Fruit fly (Drosophila melanogaster) whole organism, embryonic: ENCODE measurements around the gene Gr5a.

Experiments used
- Blimp-1 ChIP-seq: fragments of 200-800 bp; sonication (Bioruptor generic); optimal IDR thresholded peaks from 3 replicates; lab custom pipeline; 2018; ENCODE audit warnings: missing biosample characterization, missing genetic modification characterization, mild to moderate bottlenecking, moderate library complexity, missing genetic modification reagents
- BtbVII ChIP-seq: fragments of 200-800 bp; sonication (Bioruptor generic); optimal IDR thresholded peaks from 3 replicates; lab custom pipeline; 2017; ENCODE audit warnings: missing biosample characterization, mild to moderate bottlenecking, missing genetic modification characterization
- CG10565 ChIP-seq: fragments of 200-800 bp; sonication (Bioruptor generic); optimal IDR thresholded peaks from 3 replicates; lab custom pipeline; 2016; ENCODE audit warnings: missing biosample characterization, mild to moderate bottlenecking, missing genetic modification characterization
- CG11398 ChIP-seq: fragments of 200-800 bp; sonication (Bioruptor generic); optimal IDR thresholded peaks from 2 replicates; lab custom pipeline; 2016; ENCODE audit warnings: missing biosample characterization, missing genetic modification characterization
- CG13287 ChIP-seq: fragments of 200-800 bp; sonication (Bioruptor generic); IDR thresholded peaks from 2 replicates; pipeline ENCODE4 v1.3.6; 2022; ENCODE audit warnings: missing biosample characterization, missing genetic modification characterization; ENCODE audit not compliant: partially characterized antibody
- CG13775 ChIP-seq: fragments of 200-800 bp; sonication (Bioruptor generic); optimal IDR thresholded peaks from 3 replicates; lab custom pipeline; 2017; ENCODE audit warnings: missing biosample characterization, mild to moderate bottlenecking, missing genetic modification characterization
- CG13894 ChIP-seq: fragments of 200-800 bp; sonication (Bioruptor generic); optimal IDR thresholded peaks from 3 replicates; lab custom pipeline; 2018; ENCODE audit warnings: missing biosample characterization, mild to moderate bottlenecking, missing genetic modification characterization, moderate library complexity
- CG14441 ChIP-seq: fragments of 200-800 bp; sonication (Bioruptor generic); IDR thresholded peaks from 2 replicates; pipeline ENCODE4 v1.3.6; 2022; ENCODE audit warnings: missing biosample characterization, missing genetic modification characterization
- CG14710 ChIP-seq: fragments of 200-800 bp; sonication (Bioruptor generic); optimal IDR thresholded peaks from 3 replicates; lab custom pipeline; 2019; ENCODE audit warnings: missing biosample characterization, mild to moderate bottlenecking, missing genetic modification characterization, moderate library complexity
- CG14860 ChIP-seq: fragments of 200-800 bp; sonication (Bioruptor generic); IDR thresholded peaks from 3 replicates; pipeline ENCODE4 v1.3.6; 2022; ENCODE audit warnings: missing biosample characterization, missing genetic modification characterization; ENCODE audit not compliant: partially characterized antibody
- CG15011 ChIP-seq: fragments of 200-800 bp; sonication (Bioruptor generic); optimal IDR thresholded peaks from 3 replicates; lab custom pipeline; 2018; ENCODE audit warnings: missing biosample characterization, mild to moderate bottlenecking, missing genetic modification characterization
- CG15601 ChIP-seq: fragments of 200-800 bp; sonication (Bioruptor generic); optimal IDR thresholded peaks from 3 replicates; lab custom pipeline; 2019; ENCODE audit warnings: missing biosample characterization, mild to moderate bottlenecking, missing genetic modification characterization, moderate library complexity
- CG1602 ChIP-seq: fragments of 200-800 bp; sonication (Bioruptor generic); optimal IDR thresholded peaks from 3 replicates; lab custom pipeline; 2016; ENCODE audit warnings: missing biosample characterization, missing genetic modification characterization
- CG17359 ChIP-seq: fragments of 200-800 bp; sonication (Bioruptor generic); optimal IDR thresholded peaks from 3 replicates; lab custom pipeline; 2018; ENCODE audit warnings: missing biosample characterization, mild to moderate bottlenecking, missing genetic modification characterization, moderate library complexity
- CG17361 ChIP-seq: fragments of 200-800 bp; sonication (Bioruptor generic); IDR thresholded peaks from 3 replicates; pipeline ENCODE4 v1.3.6; 2022; ENCODE audit warnings: missing biosample characterization, missing genetic modification characterization
- CG17912 ChIP-seq: fragments of 200-800 bp; sonication (Bioruptor generic); optimal IDR thresholded peaks from 2 replicates; lab custom pipeline; 2018; ENCODE audit warnings: missing biosample characterization, mild to moderate bottlenecking, missing genetic modification characterization
- CG2116 ChIP-seq: fragments of 200-800 bp; sonication (Bioruptor generic); optimal IDR thresholded peaks from 3 replicates; lab custom pipeline; 2018; ENCODE audit warnings: missing biosample characterization, mild to moderate bottlenecking, missing genetic modification characterization
- CG2199 ChIP-seq: fragments of 200-800 bp; sonication (Bioruptor generic); IDR thresholded peaks from 3 replicates; pipeline ENCODE4 v1.3.6; 2022; ENCODE audit warnings: missing biosample characterization, missing genetic modification characterization
- CG32767 ChIP-seq: fragments of 200-800 bp; sonication (Bioruptor generic); IDR thresholded peaks from 2 replicates; pipeline ENCODE4 v1.3.6; 2022; ENCODE audit warnings: missing biosample characterization, missing genetic modification characterization
- CG33557 ChIP-seq: fragments of 200-800 bp; sonication (Bioruptor generic); optimal IDR thresholded peaks from 2 replicates; lab custom pipeline; 2019; ENCODE audit warnings: missing biosample characterization, mild to moderate bottlenecking, missing genetic modification characterization, moderate library complexity
- CG3407 ChIP-seq: fragments of 200-800 bp; sonication (Bioruptor generic); optimal IDR thresholded peaks from 2 replicates; lab custom pipeline; 2018; ENCODE audit warnings: missing biosample characterization, mild to moderate bottlenecking, missing genetic modification characterization
- CG7786 ChIP-seq: fragments of 200-800 bp; sonication (Bioruptor generic); optimal IDR thresholded peaks from 2 replicates; lab custom pipeline; 2016; ENCODE audit warnings: missing biosample characterization, missing genetic modification characterization
- CG8089 ChIP-seq: fragments of 200-800 bp; sonication (Bioruptor generic); optimal IDR thresholded peaks from 3 replicates; lab custom pipeline; 2016; ENCODE audit warnings: missing biosample characterization, missing genetic modification characterization
- CG9876 ChIP-seq: fragments of 200-800 bp; sonication (Bioruptor generic); optimal IDR thresholded peaks from 2 replicates; lab custom pipeline; 2016; ENCODE audit warnings: missing biosample characterization, missing genetic modification characterization
- CoRest ChIP-seq: fragments of 200-800 bp; sonication (Bioruptor generic); optimal IDR thresholded peaks from 3 replicates; lab custom pipeline; 2018; ENCODE audit warnings: missing biosample characterization, mild to moderate bottlenecking, missing genetic modification characterization, moderate library complexity
- Elba2 ChIP-seq: fragments of 200-800 bp; sonication (Bioruptor generic); optimal IDR thresholded peaks from 3 replicates; lab custom pipeline; 2016; ENCODE audit warnings: missing biosample characterization, missing genetic modification characterization
- Ets97D ChIP-seq: fragments of 200-800 bp; sonication (Bioruptor generic); optimal IDR thresholded peaks from 3 replicates; lab custom pipeline; 2016; ENCODE audit warnings: missing biosample characterization, missing genetic modification characterization
- HLH54F ChIP-seq: fragments of 200-800 bp; sonication (Bioruptor generic); optimal IDR thresholded peaks from 3 replicates; lab custom pipeline; 2016; ENCODE audit warnings: missing biosample characterization, missing genetic modification characterization
- HLHmδ ChIP-seq: fragments of 200-800 bp; sonication (Bioruptor generic); optimal IDR thresholded peaks from 2 replicates; lab custom pipeline; 2018; ENCODE audit warnings: missing biosample characterization, mild to moderate bottlenecking, missing genetic modification characterization, moderate library complexity
- Hsf ChIP-seq: fragments of 200-800 bp; sonication (Bioruptor generic); optimal IDR thresholded peaks from 3 replicates; lab custom pipeline; 2016; ENCODE audit warnings: missing biosample characterization, missing genetic modification characterization
- Mes4 ChIP-seq: fragments of 200-800 bp; sonication (Bioruptor generic); optimal IDR thresholded peaks from 2 replicates; lab custom pipeline; 2016; ENCODE audit warnings: missing biosample characterization, missing genetic modification characterization
- Myb ChIP-seq: fragments of 200-800 bp; sonication (Bioruptor generic); optimal IDR thresholded peaks from 2 replicates; lab custom pipeline; 2016; ENCODE audit warnings: missing biosample characterization, missing genetic modification characterization
- Optix ChIP-seq: fragments of 200-800 bp; sonication (Bioruptor generic); IDR thresholded peaks from 3 replicates; pipeline ENCODE4 v1.3.6; 2022; ENCODE audit warnings: missing biosample characterization, missing genetic modification characterization
- Pdp1 ChIP-seq, 2 experiments: fragments of 200-800 bp; sonication (Bioruptor generic); optimal IDR thresholded peaks; 3 replicates each; lab custom pipeline; 2016; ENCODE audit warnings: missing biosample characterization in 2 of 2, missing genetic modification characterization in 2 of 2, mild to moderate bottlenecking in 1 of 2, moderate library complexity in 1 of 2
- Rfx ChIP-seq: fragments of 200-800 bp; sonication (Bioruptor generic); IDR thresholded peaks from 2 replicates; pipeline ENCODE4 v1.3.6; 2022; ENCODE audit warnings: missing biosample characterization, missing genetic modification characterization
- Six4 ChIP-seq: fragments of 200-800 bp; sonication (Bioruptor generic); optimal IDR thresholded peaks from 2 replicates; lab custom pipeline; 2016; ENCODE audit warnings: missing biosample characterization, missing genetic modification characterization
- bigmax ChIP-seq: fragments of 200-800 bp; sonication (Bioruptor generic); optimal IDR thresholded peaks from 2 replicates; lab custom pipeline; 2018; ENCODE audit warnings: missing biosample characterization, mild to moderate bottlenecking, missing genetic modification characterization
- bsh ChIP-seq, 2 experiments: fragments of 200-800 bp; sonication (Bioruptor generic); optimal IDR thresholded peaks; 2 replicates each; lab custom pipeline; 2017 to 2018; ENCODE audit warnings: mild to moderate bottlenecking in 2 of 2, missing biosample characterization in 2 of 2, missing genetic modification characterization in 2 of 2, moderate library complexity in 1 of 2
- crc ChIP-seq: fragments of 200-800 bp; sonication (Bioruptor generic); optimal IDR thresholded peaks from 2 replicates; lab custom pipeline; 2016; ENCODE audit warnings: missing biosample characterization, missing genetic modification characterization
- da ChIP-seq: fragments of 200-800 bp; sonication (Bioruptor generic); optimal IDR thresholded peaks from 2 replicates; lab custom pipeline; 2016; ENCODE audit warnings: missing biosample characterization, missing genetic modification characterization
- dmrt99B ChIP-seq: fragments of 200-800 bp; sonication (Bioruptor generic); optimal IDR thresholded peaks from 2 replicates; lab custom pipeline; 2018; ENCODE audit warnings: missing biosample characterization, mild to moderate bottlenecking, missing genetic modification characterization, moderate library complexity
- jing ChIP-seq: fragments of 200-800 bp; sonication (Bioruptor generic); optimal IDR thresholded peaks from 2 replicates; lab custom pipeline; 2018; ENCODE audit warnings: missing biosample characterization, mild to moderate bottlenecking, missing genetic modification characterization
- schlank ChIP-seq: fragments of 200-800 bp; sonication (Bioruptor generic); optimal IDR thresholded peaks from 2 replicates; lab custom pipeline; 2018; ENCODE audit warnings: missing biosample characterization, mild to moderate bottlenecking, missing genetic modification characterization
- scrt ChIP-seq: fragments of 200-800 bp; sonication (Bioruptor generic); optimal IDR thresholded peaks from 2 replicates; lab custom pipeline; 2018; ENCODE audit warnings: missing biosample characterization, mild to moderate bottlenecking, missing genetic modification characterization, moderate library complexity
- stwl ChIP-seq: fragments of 200-800 bp; sonication (Bioruptor generic); optimal IDR thresholded peaks from 3 replicates; lab custom pipeline; 2018; ENCODE audit warnings: missing biosample characterization, mild to moderate bottlenecking, missing genetic modification characterization, moderate library complexity
- ttk ChIP-seq: fragments of 200-800 bp; sonication (Bioruptor generic); IDR thresholded peaks from 2 replicates; pipeline ENCODE4 v2.1.2; 2022; ENCODE audit warnings: missing biosample characterization, missing genetic modification characterization
- unc-4 ChIP-seq: fragments of 200-800 bp; sonication (Bioruptor generic); IDR thresholded peaks from 2 replicates; pipeline ENCODE4 v1.3.6; 2022; ENCODE audit warnings: missing biosample characterization, missing genetic modification characterization; ENCODE audit not compliant: partially characterized antibody
- vvl ChIP-seq: fragments of 200-800 bp; sonication (Bioruptor generic); IDR thresholded peaks from 2 replicates; pipeline ENCODE4 v1.3.6; 2022; ENCODE audit warnings: missing biosample characterization, missing genetic modification characterization
- yki ChIP-seq: fragments of >200 bp; optimal IDR thresholded peaks from 3 replicates; lab custom pipeline; 2018
- zen ChIP-seq: fragments of 200-800 bp; sonication (Bioruptor generic); optimal IDR thresholded peaks from 3 replicates; lab custom pipeline; 2018; ENCODE audit warnings: missing biosample characterization, mild to moderate bottlenecking, missing genetic modification characterization, moderate library complexity

Gr5a gene

dm6 chrX:5696436-5697022 lies 16.1 kb downstream of the Gr5a start (continued):
- peak; percentile 98 for TF ChIP-seq Mes4 (GFP tag; lab: Kevin White, UChicago)
- TF ChIP-seq CG14860 (GFP tag; lab: Robert Waterston, UW), result no peak
- peak; percentile 96 for TF ChIP-seq CG1602 (GFP tag; lab: Kevin White, UChicago)
- peak; percentile 94 for TF ChIP-seq CG14710 (tag; lab: Kevin White, UChicago)
- TF ChIP-seq stwl (tag; lab: Kevin White, UChicago), result peak; percentile 45
- TF ChIP-seq CG8089 (GFP tag; lab: Kevin White, UChicago), result peak; percentile 98
- TF ChIP-seq schlank (tag; lab: Kevin White, UChicago), result peak; percentile 82
- TF ChIP-seq BtbVII (GFP tag; lab: Kevin White, UChicago), result peak; percentile 91
- peak; percentile 97 for TF ChIP-seq CG7786 (GFP tag; lab: Kevin White, UChicago)
- peak; percentile 94 for TF ChIP-seq CG10565 (GFP tag; lab: Kevin White, UChicago)
- peak; percentile 95 for TF ChIP-seq zen (tag; lab: Kevin White, UChicago)
- TF ChIP-seq Ets97D (GFP tag; lab: Kevin White, UChicago), result peak; percentile 85
- TF ChIP-seq CG17912, result peak; percentile 91
- peak; percentile 96 for TF ChIP-seq ttk (GFP tag; lab: Robert Waterston, UW)
- TF ChIP-seq CG17361 (GFP tag; lab: Robert Waterston, UW), result peak; percentile 96
- peak; percentile 90 for TF ChIP-seq Myb (GFP tag; lab: Kevin White, UChicago)
- peak; percentile 84 for TF ChIP-seq CG15011 (GFP tag; lab: Kevin White, UChicago)
- TF ChIP-seq yki (lab: Kevin White, UChicago), result no peak
- peak; percentile 96 for TF ChIP-seq Optix (GFP tag; lab: Robert Waterston, UW)
- TF ChIP-seq CG14441, result peak; percentile 96
- peak; percentile 78 for TF ChIP-seq CG13894
- TF ChIP-seq crc, result peak; percentile 95
- TF ChIP-seq CG17359 (tag; lab: Kevin White, UChicago), result peak; percentile 95
- peak; percentile 79 for TF ChIP-seq CG2116 (GFP tag; lab: Kevin White, UChicago)
- peak; percentile 98 for TF ChIP-seq vvl (GFP tag; lab: Robert Waterston, UW)
- peak; percentile 90 for TF ChIP-seq scrt (GFP tag; lab: Kevin White, UChicago)
- TF ChIP-seq Hsf, result peak; percentile 98
- TF ChIP-seq CG2199 (GFP tag; lab: Robert Waterston, UW), result peak; percentile 97
- TF ChIP-seq CG32767 (GFP tag; lab: Robert Waterston, UW), result peak; percentile 93
- peak; percentile 93 for TF ChIP-seq da (GFP tag; lab: Kevin White, UChicago)
- peak; percentile 58 for TF ChIP-seq HLHmδ (GFP tag; lab: Kevin White, UChicago)
- peak; percentile 97 to 98 for TF ChIP-seq Pdp1 (GFP tag; optimal IDR thresholded peaks at IDR 0.05; lab: Kevin White, UChicago)
- TF ChIP-seq CG11398 (GFP tag; lab: Kevin White, UChicago), result peak; percentile 97
- peak; percentile 87 for TF ChIP-seq Elba2 (GFP tag; lab: Kevin White, UChicago)
- TF ChIP-seq Rfx (GFP tag; lab: Robert Waterston, UW), result peak; percentile 97
- no peak for TF ChIP-seq unc-4 (GFP tag; lab: Robert Waterston, UW)
- peak; percentile 48 for TF ChIP-seq bigmax (GFP tag; lab: Kevin White, UChicago)
- peak; percentile 91 for TF ChIP-seq jing (GFP tag; lab: Kevin White, UChicago)
- peak; percentile 89 for TF ChIP-seq CG3407 (GFP tag; lab: Kevin White, UChicago)
- TF ChIP-seq HLH54F (GFP tag; lab: Kevin White, UChicago), result peak; percentile 96
- TF ChIP-seq dmrt99B (tag; lab: Kevin White, UChicago), result peak; percentile 96
- peak; percentile 98 for TF ChIP-seq CG9876 (GFP tag; lab: Kevin White, UChicago)
- TF ChIP-seq CoRest (tag; lab: Kevin White, UChicago), result peak; percentile 95
- TF ChIP-seq CG33557, result peak; percentile 95
- peak; percentile 98 for TF ChIP-seq Six4 (GFP tag; lab: Kevin White, UChicago)
- peak; percentile 88 for TF ChIP-seq CG15601
- no peak for TF ChIP-seq CG13287
- TF ChIP-seq Blimp-1 (GFP tag; lab: Kevin White, UChicago), result peak; percentile 92
- peak; percentile 93 for TF ChIP-seq CG13775 (GFP tag; lab: Kevin White, UChicago)
- peak; percentile 91 to 94 for TF ChIP-seq bsh (GFP tag; optimal IDR thresholded peaks at IDR 0.05; lab: Kevin White, UChicago)
